Fruit fly (Drosophila melanogaster) S2 (cell line): ENCODE results near the gene CG13243.

Experiments used
- CG8478 ChIP-seq: fragments of >200 bp; optimal IDR thresholded peaks from 2 replicates; lab custom pipeline; 2018
- CTCF ChIP-seq, 2 experiments: fragments of >200 bp; optimal IDR thresholded peaks; 2 replicates each; lab custom pipeline; 2018

dm6 chr2L:15852292-15852691 is at the start of gene CG13243:
- TF ChIP-seq CTCF (optimal IDR thresholded peaks at IDR 0.05; lab: Kevin White, UChicago) (no peak), CG8478 (lab: Kevin White, UChicago) (no peak)
